Worm (Caenorhabditis elegans): ENCODE data around the gene F45H10.2.

Gene F45H10.2

DNA sequence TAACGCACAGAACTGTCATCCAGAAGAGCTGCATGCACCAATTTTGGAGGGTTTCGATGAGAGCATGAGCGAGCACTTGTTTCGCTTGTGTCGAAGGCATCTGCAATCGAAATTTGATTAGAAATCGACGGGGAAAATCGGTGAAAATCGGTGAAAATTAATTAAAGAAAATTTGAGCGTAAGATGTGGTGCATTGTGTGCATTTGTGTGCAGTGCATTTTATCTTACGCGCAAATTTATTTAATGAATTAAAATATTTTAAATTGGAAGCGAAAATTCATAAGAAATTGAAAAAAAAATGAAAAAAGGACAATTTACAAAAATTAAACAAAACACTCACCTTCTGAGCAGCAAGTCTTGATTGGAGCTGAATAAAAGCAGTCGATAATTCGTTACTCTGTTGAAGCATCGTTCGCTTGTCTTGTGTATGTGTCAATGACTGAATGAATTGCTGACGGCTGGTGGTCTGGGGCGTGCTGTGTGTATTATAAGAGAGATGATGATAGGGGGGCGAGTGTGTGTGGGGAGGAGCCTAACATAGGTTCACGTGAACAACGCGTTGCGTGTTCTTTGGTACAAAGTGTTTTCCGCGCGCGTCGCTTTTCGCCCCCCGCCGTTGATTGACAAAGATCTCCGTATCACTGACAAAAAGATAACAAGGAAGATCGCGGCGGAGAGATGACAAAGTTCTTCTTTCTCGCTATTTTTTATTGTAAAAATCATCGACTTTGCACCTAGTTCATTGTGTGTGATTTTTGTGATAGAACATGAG is 31.1 kb downstream of the F45H10.2 start:
- no peak for TF ChIP-seq unc-62 (GFP tag; optimal IDR thresholded peaks at IDR 0.05)

DNA sequence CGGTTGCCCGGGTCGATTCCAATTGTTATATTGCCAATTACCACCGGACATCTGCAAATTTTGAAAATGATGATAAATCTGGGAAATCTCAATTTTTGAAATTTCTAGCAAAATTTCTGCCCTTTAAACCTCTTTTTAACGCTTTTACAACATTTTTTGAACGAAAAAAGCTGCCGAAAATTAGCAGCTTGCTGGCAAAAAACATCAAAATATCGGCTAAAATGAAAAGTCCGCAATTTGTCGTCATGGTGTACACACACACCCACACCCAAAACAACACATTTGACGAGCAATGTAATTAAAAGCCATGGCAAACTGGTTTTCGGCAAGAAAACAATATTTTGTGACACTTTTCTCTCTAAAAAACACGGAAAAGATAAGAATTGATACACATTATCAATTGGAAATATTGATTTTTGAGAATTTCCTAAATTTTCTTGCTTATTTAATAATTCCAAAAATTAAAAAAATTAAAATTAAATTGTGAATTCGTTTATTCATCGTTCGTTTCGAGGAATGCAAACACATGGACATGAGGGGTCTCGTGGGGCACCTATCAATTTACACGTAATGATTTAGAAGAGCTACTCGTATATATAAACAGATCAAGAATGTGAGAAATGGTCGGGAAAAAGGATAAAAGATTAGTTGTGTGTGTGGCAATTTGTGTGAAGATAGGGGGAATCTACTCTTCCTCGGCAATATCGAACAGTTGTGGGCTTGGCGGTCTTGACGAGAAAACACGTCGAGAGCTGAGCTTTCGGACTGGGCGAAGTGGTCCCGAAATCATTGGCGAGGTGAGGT is 32.1 kb downstream of the F45H10.2 start, which contains the start of gene pqn-27:
Gene pqn-27 (minus strand): TSS at position 51 of the 804 bp plus-strand sequence.
- TF ChIP-seq unc-62 (GFP tag; optimal IDR thresholded peaks at IDR 0.05), result no peak

DNA sequence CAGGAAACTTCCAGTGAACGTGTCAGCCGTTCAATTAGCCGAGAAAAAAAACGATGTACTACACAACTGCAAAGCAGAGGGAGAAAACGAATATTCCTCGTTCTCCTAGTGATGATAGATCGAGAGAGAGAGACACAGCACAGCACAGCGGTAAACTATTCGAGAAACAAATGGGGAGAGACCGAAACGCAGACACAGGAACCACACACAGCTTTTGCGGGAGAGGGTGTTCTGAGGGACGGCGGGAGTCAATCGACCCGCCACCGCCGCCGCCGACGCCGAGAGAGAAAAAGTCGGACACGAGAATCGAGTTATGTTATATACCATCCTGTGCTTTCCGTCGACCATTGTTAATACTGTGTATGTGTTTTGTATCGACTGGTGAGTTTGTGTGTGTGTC is 36.2 kb downstream of the F45H10.2 start:
- no peak for TF ChIP-seq unc-62 (GFP tag; optimal IDR thresholded peaks at IDR 0.05)

DNA sequence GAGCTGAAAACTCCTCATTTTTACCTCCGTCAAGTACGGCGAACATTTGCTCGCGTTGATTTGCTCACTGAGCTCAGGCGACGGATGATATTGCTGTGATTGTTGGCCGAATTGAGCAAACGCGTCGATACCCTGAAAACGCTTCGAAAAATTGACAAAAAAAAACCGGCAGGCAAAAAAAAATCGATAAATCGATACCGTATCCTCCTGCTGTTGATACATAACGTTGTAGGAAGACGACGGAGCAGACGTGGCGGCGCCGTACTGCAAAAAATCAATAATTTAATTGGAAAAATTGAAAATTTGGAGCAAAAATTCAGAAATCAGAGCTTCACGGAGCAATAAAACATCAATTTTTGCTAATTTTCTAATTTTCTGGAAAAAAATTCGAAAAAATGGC is 38.0 kb downstream of the F45H10.2 start:
- TF ChIP-seq unc-62 (GFP tag; optimal IDR thresholded peaks at IDR 0.05), result no peak

DNA sequence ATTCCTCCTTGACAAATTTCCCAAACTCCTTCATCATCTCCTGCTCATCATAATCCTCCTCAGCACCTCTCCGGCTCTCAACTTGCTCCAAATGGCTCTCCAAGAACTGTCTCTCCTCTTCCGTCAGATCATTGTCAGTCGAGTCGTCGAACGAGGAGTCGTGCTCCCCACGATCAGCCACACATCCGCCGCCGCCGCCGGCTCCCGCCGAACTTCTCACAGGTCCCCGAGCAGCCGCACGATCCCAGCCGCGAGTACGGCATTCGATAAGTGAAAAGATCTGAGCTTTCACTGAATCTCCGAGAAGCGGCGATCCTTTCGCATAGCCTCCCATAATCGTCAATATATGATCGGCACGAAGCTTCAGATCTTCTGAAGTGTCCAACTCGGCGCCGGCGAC is 41.5 kb downstream of the F45H10.2 start:
- no peak for TF ChIP-seq unc-62 (GFP tag; optimal IDR thresholded peaks at IDR 0.05)

DNA sequence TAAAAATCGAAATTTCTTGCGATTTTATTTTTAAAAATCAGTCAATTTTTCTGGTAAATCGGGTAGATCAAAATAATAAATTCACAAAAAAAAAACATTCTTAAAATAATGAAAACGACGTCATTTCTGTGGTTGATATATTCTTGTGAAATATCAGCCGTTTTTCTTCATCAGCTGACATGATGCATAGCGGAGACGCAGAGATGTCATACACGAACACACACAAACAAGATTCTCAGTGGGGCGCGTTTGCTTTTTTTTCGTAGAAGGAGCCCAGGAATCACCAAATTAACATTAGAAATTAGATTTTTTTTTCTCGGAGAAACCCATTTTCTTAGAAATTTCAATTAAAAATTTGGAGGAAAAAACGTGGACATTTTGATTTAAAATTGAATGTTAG is 45.2 kb downstream of the F45H10.2 start:
- no peak for TF ChIP-seq unc-62 (GFP tag; optimal IDR thresholded peaks at IDR 0.05)

DNA sequence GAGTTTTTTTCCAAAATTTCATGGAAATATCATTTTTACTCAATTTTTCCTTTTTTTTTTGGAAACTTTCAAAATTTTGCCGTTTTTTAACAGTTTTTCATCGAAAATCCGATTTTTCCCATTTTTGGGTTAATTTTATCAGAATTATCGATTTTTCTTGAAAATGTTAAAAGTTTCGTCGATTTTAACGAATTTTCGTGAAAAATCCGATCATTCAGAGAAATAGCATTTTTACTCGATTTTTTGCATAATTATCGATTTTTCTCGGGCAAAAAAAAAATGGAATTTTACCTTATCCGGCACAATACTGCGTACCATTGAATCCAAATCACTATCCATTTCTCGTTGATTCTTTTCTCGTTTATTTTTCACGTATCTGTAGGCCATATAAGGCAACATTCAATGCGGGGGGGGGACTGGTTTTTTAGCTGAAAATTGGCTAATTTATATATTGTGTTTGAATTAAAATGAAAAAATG is 45.6 kb downstream of the F45H10.2 start, which contains the start of gene tbc-14:
Gene tbc-14 (minus strand): TSS at position 428 of the 478 bp plus-strand sequence.
- TF ChIP-seq unc-62 (GFP tag; optimal IDR thresholded peaks at IDR 0.05), result no peak

DNA sequence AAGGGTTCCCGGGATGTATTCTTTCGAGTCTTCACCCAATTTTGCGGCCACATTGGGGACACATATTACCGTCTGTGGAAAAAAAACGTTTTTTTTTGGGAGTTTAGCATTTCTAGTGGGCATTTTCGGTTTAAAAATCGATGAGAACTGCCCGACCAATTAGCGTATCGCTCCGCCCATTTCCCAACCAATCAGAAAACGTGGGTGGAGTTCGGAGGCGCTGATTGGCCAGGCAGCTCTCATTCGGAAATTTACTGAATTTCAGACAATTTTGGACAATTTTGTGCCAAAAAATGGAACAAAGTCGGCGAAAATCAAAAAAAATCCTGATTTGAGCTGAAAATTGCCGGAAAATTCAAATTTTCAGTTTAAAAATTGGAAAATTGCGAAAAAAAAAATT is 46.3 kb downstream of the F45H10.2 start:
- TF ChIP-seq unc-62 (GFP tag; optimal IDR thresholded peaks at IDR 0.05), result no peak

DNA sequence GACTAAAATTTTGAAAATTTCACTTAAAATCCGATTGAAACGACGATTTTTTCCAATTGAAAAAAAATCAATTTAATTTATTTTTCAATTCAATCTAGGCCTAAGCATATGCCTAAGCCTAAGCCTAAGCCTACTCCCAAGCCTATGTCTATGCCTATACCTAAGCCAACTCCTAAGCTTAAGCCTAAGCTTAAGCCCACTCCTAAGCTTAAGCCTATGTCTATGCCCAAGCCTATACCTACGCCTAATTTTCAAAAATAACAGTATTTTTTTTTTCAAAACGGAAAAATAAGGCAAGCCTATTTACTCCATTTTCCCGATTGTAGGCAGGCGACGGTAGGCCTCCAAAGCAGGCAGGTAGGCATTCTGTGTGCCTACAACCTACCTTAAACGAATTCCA is 48.5 kb downstream of the F45H10.2 start:
- no peak for TF ChIP-seq unc-62 (GFP tag; optimal IDR thresholded peaks at IDR 0.05)
